Worm (Caenorhabditis elegans) whole organism, early embryonic: ENCODE data around the gene str-207.

Experiments
- B0310.2 ChIP-seq: sonication (generic microtip); optimal IDR thresholded peaks from 2 replicates; lab custom pipeline; 2016; ENCODE audit warnings: mild to moderate bottlenecking, missing genetic modification characterization, missing compliant biosample characterization
- F13C5.2 ChIP-seq: sonication (generic microtip); optimal IDR thresholded peaks from 2 replicates; lab custom pipeline; 2017; ENCODE audit warnings: mild to moderate bottlenecking, missing genetic modification characterization, inconsistent platforms, missing compliant biosample characterization
- aly-1 ChIP-seq: sonication (generic microtip); optimal IDR thresholded peaks from 2 replicates; lab custom pipeline; 2016; ENCODE audit warnings: missing genetic modification characterization, missing compliant biosample characterization
- ama-1 ChIP-seq: fragments of 150-350 bp; optimal IDR thresholded peaks from 2 replicates; lab custom pipeline; 2014
- ceh-13 ChIP-seq: fragments of 200-800 bp; sonication (Bioruptor generic); optimal IDR thresholded peaks from 2 replicates; lab custom pipeline; 2018; ENCODE audit warnings: mild to moderate bottlenecking, missing genetic modification characterization, missing compliant biosample characterization
- ceh-36 ChIP-seq: sonication (generic microtip); optimal IDR thresholded peaks from 2 replicates; lab custom pipeline; 2016; ENCODE audit warnings: missing genetic modification characterization, inconsistent platforms, missing compliant biosample characterization
- ets-7 ChIP-seq: sonication (generic microtip); optimal IDR thresholded peaks from 2 replicates; lab custom pipeline; 2016; ENCODE audit warnings: missing genotype, missing genetic modification characterization, missing compliant biosample characterization
- flt-1 ChIP-seq: fragments of 200-800 bp; sonication (Bioruptor generic); IDR thresholded peaks from 2 replicates; pipeline ENCODE4 v1.3.6; 2022; ENCODE audit warnings: missing genetic modification characterization, missing compliant biosample characterization
- hmbx-1 ChIP-seq: sonication (generic microtip); optimal IDR thresholded peaks from 2 replicates; lab custom pipeline; 2016; ENCODE audit warnings: mild to moderate bottlenecking, missing genetic modification characterization, missing compliant biosample characterization
- hmg-4 ChIP-seq: fragments of 200-800 bp; sonication (Bioruptor generic); optimal IDR thresholded peaks from 2 replicates; lab custom pipeline; 2018; ENCODE audit warnings: mild to moderate bottlenecking, missing genetic modification characterization, missing compliant biosample characterization
- hnd-1 ChIP-seq: sonication (generic microtip); optimal IDR thresholded peaks from 2 replicates; lab custom pipeline; 2016; ENCODE audit warnings: missing genetic modification characterization, missing compliant biosample characterization
- pes-1 ChIP-seq: fragments of 200-800 bp; sonication (Bioruptor generic); IDR thresholded peaks from 2 replicates; pipeline ENCODE4 v1.3.6; 2022; ENCODE audit warnings: missing genetic modification reagents, missing genetic modification characterization, missing compliant biosample characterization
- scrt-1 ChIP-seq: fragments of 200-800 bp; sonication (Bioruptor generic); IDR thresholded peaks from 2 replicates; pipeline ENCODE4 v1.3.6; 2022; ENCODE audit warnings: missing genetic modification characterization, missing compliant biosample characterization
- sea-1 ChIP-seq: fragments of 200-800 bp; sonication (Bioruptor generic); conservative IDR thresholded peaks from 2 replicates; pipeline ENCODE4 v1.3.6; 2022; ENCODE audit warnings: missing genetic modification characterization, missing compliant biosample characterization
- tbx-11 ChIP-seq: fragments of 200-800 bp; sonication (Bioruptor generic); IDR thresholded peaks from 2 replicates; pipeline ENCODE4 v1.3.6; 2022; ENCODE audit warnings: missing genetic modification characterization, missing compliant biosample characterization
- tbx-37 ChIP-seq: fragments of 200-800 bp; sonication (Bioruptor generic); conservative IDR thresholded peaks from 2 replicates; pipeline ENCODE4 v1.3.6; 2022; ENCODE audit warnings: missing genetic modification reagents, missing genetic modification characterization, missing compliant biosample characterization
- tra-4 ChIP-seq: sonication (generic microtip); optimal IDR thresholded peaks from 2 replicates; lab custom pipeline; 2017; ENCODE audit warnings: missing genetic modification characterization, missing compliant biosample characterization

The str-207 gene

DNA sequence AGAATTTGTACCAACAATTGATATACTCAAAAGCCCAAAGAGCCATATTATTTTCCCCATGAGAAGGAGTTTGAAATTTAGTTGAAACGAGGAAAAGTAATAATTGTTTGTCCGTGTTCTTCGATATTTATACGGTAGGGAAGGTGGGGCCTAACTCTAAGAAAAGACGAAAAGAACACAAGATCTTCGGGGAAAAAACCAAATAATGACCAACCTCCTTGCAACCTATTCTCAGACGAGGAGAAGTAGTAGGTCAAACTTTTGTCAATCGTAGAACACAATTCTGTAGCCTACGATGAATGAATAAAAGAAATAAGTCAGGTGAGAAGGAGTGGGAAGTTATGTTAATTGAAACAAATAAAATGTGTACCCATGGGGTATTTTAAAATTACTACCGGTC, 35.6 kb downstream of the str-207 start, which contains the start of gene ncx-8:
Gene ncx-8, minus strand, starts transcription at position 101 of the 400 bp plus-strand sequence.
- TF ChIP-seq tbx-37 (GFP tag; lab: Robert Waterston, UW) (no peak), tra-4 (tag; lab: Kevin White, UChicago) (no peak), ets-7 (tag; lab: Kevin White, UChicago) (no peak), hnd-1 (no peak), pes-1 (no peak), B0310.2 (tag; lab: Kevin White, UChicago) (no peak), ceh-13 (GFP tag; lab: Kevin White, UChicago) (no peak), F13C5.2 (tag; lab: Kevin White, UChicago) (no peak), aly-1 (no peak), sea-1 (GFP tag; lab: Robert Waterston, UW) (no peak), ama-1 (lab: Kevin White, UChicago) (no peak), scrt-1 (GFP tag; lab: Robert Waterston, UW) (no peak), hmbx-1 (tag; lab: Kevin White, UChicago) (no peak), ceh-36 (tag; lab: Kevin White, UChicago) (no peak), flt-1 (GFP tag; lab: Robert Waterston, UW) (no peak), tbx-11 (no peak), hmg-4 (GFP tag; lab: Kevin White, UChicago) (no peak)

DNA sequence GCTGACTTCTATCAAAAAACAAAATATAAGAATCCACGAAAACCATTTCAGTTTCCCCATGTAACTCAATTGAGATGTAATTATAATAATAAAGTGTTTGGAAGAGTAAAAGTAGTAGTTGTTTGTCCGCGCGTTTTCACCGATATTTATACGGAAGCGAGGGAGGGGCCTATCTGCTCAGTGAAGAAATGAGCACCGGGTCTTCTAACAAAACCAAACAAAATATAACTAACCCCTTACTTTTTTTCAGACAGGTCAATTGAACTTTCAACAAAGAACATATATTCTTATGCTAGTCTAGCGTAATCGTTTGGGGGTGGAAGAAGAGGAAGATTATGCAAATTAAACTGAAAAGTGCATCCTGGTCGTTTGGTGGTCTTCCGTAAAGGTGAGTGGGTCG, 43.6 kb downstream of the str-207 start, which contains the start of gene ncx-9:
Gene ncx-9, minus strand, starts transcription at position 101 of the 400 bp plus-strand sequence.
- TF ChIP-seq ama-1 (lab: Kevin White, UChicago) (no peak), F13C5.2 (tag; lab: Kevin White, UChicago) (no peak), flt-1 (GFP tag; lab: Robert Waterston, UW) (no peak), pes-1 (no peak), tra-4 (tag; lab: Kevin White, UChicago) (no peak), ets-7 (tag; lab: Kevin White, UChicago) (no peak), ceh-36 (tag; lab: Kevin White, UChicago) (no peak)

ce11 chrV:5000406-5000805, 48.9 kb downstream of the str-207 start, which contains the start of gene ugt-7:
ugt-7 (minus strand) TSS chrV:5000566.
- TF ChIP-seq flt-1 (GFP tag; lab: Robert Waterston, UW) (no peak), ama-1 (lab: Kevin White, UChicago) (no peak), ets-7 (tag; lab: Kevin White, UChicago) (no peak), hmg-4 (GFP tag; lab: Kevin White, UChicago) (no peak), B0310.2 (tag; lab: Kevin White, UChicago) (no peak), aly-1 (no peak)

ce11 chrV:5001386-5001785, 49.9 kb downstream of the str-207 start, which contains the start of gene srr-8:
srr-8 (plus strand) TSS chrV:5001686.
- no peak for TF ChIP-seq aly-1
- no peak for TF ChIP-seq ets-7 (tag; lab: Kevin White, UChicago)
- TF ChIP-seq scrt-1 (GFP tag; lab: Robert Waterston, UW): no peak
- no peak for TF ChIP-seq hmg-4 (GFP tag; lab: Kevin White, UChicago)
- no peak for TF ChIP-seq tbx-11
- TF ChIP-seq hnd-1: no peak
- no peak for TF ChIP-seq pes-1
- no peak for TF ChIP-seq F13C5.2 (tag; lab: Kevin White, UChicago)
- no peak for TF ChIP-seq B0310.2 (tag; lab: Kevin White, UChicago)
- no peak for TF ChIP-seq sea-1 (GFP tag; lab: Robert Waterston, UW)
- no peak for TF ChIP-seq ama-1 (lab: Kevin White, UChicago)
- TF ChIP-seq hmbx-1 (tag; lab: Kevin White, UChicago): no peak
- no peak for TF ChIP-seq ceh-36 (tag; lab: Kevin White, UChicago)
- no peak for TF ChIP-seq tbx-37 (GFP tag; lab: Robert Waterston, UW)
- no peak for TF ChIP-seq tra-4 (tag; lab: Kevin White, UChicago)
- no peak for TF ChIP-seq flt-1 (GFP tag; lab: Robert Waterston, UW)
- TF ChIP-seq ceh-13 (GFP tag; lab: Kevin White, UChicago): no peak
